Fruit fly (Drosophila melanogaster): ENCODE results near the gene CG14043.

The CG14043 gene

DNA sequence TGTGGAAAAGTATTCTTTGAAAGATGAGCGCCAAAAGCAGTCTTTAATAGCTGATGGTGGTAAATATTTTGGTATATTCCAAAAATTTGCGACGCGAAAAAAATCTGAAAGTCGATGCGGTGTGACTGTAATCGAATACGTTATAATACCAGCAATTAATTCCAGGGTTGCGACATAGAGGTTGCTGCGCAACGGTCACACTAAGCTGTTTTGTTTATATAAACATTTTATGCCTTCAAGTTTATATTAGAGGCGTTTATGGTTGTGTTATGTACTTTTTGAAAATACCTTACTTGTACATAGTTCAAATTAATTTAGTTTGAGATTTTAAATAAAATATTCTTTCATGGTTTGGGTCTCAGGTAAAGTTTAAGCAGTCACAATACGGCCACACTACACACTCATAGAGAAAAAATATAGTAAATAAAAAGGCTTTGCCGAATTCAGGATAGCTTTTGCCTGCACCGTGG is at the start of gene CG14043:
CG14043 (plus strand) TSS at position 374 of the 470 bp plus-strand sequence.
- TF ChIP-seq CG17801 (GFP tag; optimal IDR thresholded peaks at IDR 0.05; ENCODE audit: partially characterized antibody), result peak; percentile 7

DNA sequence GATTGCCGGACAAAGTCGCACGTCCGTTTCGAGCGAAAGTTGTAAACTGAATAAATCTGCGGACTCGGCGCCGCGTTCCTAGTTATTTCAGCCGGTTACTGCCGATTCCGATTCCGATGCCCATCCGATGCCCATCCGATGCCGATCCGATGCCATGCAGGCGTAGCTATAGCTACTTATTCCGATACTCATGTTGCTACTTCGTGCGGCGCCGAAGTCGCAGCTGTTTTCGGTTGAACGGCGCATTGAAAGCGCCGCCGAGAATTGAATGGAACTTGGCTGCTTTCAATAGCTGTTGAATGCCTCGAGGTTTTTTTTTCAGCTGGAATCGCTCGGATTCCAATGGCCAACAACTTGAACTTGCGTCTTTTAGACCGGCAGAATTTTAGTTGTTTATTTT is 43.2 kb upstream of the CG14043 start:
- TF ChIP-seq CG17801 (GFP tag; optimal IDR thresholded peaks at IDR 0.05; ENCODE audit: partially characterized antibody), result no peak

DNA sequence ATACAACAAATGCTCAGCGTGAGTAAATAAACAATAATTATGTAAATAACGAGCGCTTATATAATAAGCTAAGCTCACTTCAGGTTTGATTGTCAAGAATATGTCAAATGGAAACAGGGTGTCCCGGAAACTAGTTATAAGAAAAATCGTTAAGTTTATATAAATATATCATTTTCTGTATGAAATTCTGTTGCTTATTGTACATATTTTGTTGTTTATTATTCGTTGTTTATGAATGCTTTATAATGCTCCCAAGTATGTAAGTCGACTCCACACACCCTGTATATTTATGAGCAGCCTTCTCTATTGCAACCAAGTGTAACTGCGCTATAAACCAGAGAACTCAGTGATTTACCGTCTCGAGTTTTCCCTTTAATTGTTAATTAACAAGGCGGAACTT is 41.0 kb upstream of the CG14043 start:
- no peak for TF ChIP-seq CG17801 (GFP tag; optimal IDR thresholded peaks at IDR 0.05; ENCODE audit: partially characterized antibody)

DNA sequence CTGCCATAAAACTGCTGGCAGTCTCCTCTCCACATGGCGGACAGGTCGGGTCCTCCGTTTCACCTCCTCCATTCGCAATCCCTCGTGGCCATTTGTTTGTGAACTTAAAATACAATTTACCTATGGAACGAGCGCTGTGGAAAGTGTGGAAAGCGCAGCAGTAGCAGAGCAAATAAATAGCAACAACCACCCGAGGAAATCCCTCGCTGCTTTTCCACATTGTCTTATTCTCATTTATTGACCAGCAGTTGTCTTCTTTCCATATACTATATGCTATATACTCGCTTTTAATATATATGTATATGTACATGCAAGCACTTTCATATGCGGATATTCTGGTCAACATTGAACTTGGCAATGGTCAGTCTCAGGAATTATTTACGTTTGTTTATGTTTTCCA is 39.2 kb upstream of the CG14043 start, which contains the start of gene hoe1:
hoe1 (minus strand) TSS at position 101 of the 400 bp plus-strand sequence.
- no peak for TF ChIP-seq CG17801 (GFP tag; optimal IDR thresholded peaks at IDR 0.05; ENCODE audit: partially characterized antibody)

DNA sequence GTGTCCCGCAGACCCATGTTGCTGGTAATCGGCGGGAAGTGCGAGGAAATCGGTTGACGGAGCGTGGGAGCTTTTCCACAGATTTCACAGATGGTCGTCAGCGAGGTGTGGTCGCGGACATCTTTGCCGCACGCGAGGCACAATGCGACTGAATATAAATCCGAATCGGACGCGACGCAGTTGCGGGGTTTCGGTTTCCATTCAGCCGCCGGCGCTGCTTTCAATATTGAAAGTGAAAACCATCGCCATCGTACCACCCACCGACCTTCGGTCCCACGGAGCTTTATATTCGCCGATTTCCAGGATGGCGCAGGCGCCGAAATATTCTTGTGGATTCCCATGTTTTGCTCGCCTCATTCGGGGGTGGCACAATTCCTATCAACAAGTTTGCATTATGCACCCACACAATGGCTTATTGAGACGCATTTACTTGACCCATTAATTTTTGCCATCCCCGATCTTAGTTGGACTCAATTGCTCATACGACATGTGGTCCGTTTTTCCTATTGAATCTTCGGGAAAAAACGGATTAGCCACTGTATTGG is 35.1 kb upstream of the CG14043 start, which contains the start of gene hoe2:
hoe2 (minus strand) TSS at position 126 of the 545 bp plus-strand sequence.
- TF ChIP-seq CG17801 (GFP tag; optimal IDR thresholded peaks at IDR 0.05; ENCODE audit: partially characterized antibody), result no peak

DNA sequence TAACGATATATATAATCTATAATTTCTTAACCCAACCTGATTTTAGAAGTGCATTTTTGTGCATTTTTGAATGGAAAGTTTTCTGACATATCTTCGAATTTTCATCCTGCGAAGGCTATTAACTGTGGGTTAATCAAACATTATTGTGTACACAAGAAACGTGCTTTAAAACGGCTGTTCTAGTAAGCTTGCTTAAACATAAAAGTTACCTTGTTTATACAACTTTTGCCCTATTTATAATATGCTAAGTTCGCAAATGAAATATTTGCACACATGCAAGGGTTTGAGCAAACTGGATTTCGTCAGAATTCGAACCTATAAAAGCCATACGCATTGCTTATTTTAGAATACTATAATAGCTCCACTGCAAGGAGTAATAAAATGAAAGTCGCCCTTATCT is 34.4 kb upstream of the CG14043 start, which contains the start of gene Sgs1:
Sgs1 (plus strand) TSS at position 350 of the 400 bp plus-strand sequence.
- no peak for TF ChIP-seq CG17801 (GFP tag; optimal IDR thresholded peaks at IDR 0.05; ENCODE audit: partially characterized antibody)

DNA sequence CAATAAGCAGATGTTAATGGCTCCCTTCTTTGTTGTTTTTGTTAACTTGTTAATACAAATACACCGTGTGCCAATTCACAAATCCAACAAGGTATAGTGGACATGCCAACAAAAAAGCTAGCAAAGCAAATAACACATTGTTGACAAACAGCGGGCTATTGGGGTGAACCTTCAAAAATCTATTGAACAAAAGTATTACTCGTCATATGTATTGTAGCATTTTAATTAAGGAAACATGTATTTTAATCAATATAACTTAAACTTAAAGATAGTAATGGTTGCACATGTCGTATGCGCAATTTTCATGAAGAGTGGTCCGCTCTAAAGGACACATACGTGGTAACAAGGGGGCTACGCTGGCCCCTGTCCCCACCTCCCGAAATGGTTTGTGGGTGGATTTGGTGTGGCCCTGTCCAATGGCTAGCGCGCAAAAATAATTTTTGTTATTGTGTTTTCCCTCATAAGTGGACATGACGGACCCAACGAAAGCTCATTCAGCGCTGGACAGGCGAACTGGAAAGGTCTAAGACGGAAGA is 29.2 kb upstream of the CG14043 start, which contains the start of gene synr:
synr (plus strand) TSS at position 486 of the 536 bp plus-strand sequence.
- TF ChIP-seq CG17801 (GFP tag; optimal IDR thresholded peaks at IDR 0.05; ENCODE audit: partially characterized antibody), result no peak

DNA sequence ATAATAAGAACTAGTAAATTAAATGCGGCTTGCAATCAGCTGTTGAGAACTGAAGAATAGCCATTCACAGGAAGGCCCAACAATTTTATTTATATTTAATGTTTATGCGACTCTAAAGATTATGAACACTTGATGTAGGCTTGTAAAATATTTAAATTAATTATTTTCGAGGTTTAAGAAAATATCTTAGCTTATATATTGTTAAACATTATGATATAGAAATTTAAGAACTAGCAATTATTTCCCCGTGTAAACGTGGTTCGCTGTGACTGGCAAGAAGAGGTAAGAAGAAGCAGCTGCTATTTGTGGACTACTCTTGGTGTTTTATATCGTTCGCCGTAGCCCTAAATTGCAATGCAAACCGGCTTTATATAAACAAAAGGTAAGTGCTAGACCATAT is 26.2 kb upstream of the CG14043 start, which contains the start of the genes mRpL24 and betaggt-I:
mRpL24 (minus strand) TSS at position 62 of the 400 bp plus-strand sequence.
betaggt-I (plus strand) TSS at position 280 of the 400 bp plus-strand sequence.
- peak; percentile 98 for TF ChIP-seq CG17801 (GFP tag; optimal IDR thresholded peaks at IDR 0.05; ENCODE audit: partially characterized antibody)

DNA sequence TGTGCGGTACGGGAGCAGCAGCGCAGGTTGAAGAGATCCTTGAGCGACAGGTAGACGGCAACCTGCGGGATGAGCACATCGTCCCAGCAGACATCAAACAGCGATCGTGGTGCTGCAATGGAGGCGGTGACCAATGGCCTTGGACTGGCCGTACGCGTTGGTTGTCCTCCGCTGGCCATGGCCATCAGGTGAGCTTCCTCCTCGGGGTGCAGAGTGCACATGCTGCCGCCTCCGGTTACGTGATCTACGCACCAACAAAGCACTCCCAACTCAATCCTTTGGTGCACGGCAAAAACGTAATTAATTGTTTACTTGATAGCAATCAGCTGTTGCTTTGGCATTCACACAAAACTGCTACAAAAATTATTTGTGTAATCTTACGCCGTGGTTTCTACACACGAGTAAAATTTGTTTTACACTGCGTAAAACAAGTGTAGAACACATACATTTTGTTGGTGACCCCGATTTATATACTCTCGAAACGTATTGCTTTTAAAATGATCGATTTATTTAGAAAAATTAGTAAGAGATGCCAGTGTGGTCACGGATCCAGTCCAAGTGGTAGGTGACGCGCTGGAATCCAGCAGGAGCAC is 22.0 kb upstream of the CG14043 start, which contains the start of gene jet:
jet (minus strand) TSS at position 332 of the 593 bp plus-strand sequence.
- TF ChIP-seq CG17801 (GFP tag; optimal IDR thresholded peaks at IDR 0.05; ENCODE audit: partially characterized antibody), result no peak

DNA sequence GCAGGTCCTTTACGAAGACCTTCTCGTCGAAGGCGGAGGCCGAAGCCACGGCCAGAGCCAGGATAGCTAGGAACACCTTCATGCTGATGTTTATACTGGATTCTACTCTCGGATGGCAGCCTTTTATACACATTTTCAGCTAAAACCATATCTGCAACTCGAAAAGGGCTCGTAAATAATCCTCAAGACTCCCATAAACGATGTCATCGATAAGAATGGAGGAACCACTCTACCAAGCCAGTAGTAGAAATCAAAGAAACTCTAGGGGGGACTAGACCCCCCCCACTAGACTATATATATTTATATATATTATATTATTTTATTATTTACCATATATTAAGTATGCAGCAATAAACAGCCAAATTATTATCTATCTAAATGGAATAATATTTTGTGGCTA is 20.8 kb upstream of the CG14043 start, which contains the start of gene Jon25Biii:
Jon25Biii (minus strand) TSS at position 101 of the 400 bp plus-strand sequence.
- TF ChIP-seq CG17801 (GFP tag; optimal IDR thresholded peaks at IDR 0.05; ENCODE audit: partially characterized antibody), result no peak

DNA sequence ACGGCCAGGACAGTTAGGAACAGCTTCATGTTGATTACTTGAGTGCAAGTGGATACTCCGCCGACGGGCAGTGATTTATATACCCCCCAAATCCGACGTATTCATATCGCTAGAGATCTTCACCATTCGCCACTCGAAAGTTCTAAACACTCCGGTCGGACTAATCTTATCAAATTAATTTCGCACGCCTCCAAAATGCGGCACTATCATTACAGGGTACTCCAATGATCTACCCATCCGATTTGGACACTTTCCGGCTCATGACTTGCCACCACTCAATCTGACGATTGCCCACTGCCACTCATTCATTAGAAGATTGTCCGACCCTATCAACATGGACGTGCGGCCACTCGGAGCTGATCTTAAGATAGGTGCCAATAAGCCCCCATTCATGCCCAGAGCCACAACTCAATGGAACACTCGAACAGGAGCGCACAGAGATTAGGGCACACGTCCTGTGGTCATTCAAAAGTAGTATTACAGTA is 18.4 kb upstream of the CG14043 start, which contains the start of gene Jon25Bii:
Jon25Bii (minus strand) TSS at position 51 of the 485 bp plus-strand sequence.
- no peak for TF ChIP-seq CG17801 (GFP tag; optimal IDR thresholded peaks at IDR 0.05; ENCODE audit: partially characterized antibody)

DNA sequence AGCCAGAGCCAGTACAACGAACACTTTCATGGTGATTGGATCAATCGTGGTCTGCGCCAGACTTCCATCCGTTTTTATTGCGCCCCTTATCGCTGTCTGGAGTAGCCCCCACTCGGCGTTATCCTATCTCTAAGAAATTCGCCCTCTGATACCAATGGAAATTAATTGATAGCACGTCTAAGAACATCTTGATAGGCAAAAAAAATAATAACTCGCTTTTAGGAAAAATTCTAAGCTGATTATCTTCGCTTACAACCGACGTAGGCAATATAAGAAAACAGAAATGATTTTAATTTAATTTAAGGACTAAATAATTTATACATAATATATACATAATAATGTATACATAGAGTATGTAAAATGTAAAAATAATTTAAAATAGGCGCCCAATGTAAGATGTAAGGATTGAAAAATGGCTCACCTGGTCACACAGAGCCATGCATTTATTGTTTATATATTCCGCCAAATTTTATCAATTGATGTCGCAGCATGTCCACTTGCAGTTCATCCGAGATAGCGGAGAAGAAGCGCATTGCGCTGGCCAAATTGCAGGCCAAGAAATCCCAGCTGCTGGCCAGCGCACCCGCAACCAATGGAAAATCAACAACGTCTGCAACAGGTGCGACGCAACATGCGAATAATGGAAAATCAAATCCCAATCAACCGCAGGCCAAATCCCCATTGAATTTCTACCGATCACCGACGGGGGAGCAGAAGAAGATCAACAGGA is 16.2 kb upstream of the CG14043 start, which contains the start of the genes Jon25Bi and Marcal1:
Jon25Bi (minus strand) TSS at position 51 of the 730 bp plus-strand sequence.
Marcal1 (plus strand) TSS at position 416 of the 730 bp plus-strand sequence.
- no peak for TF ChIP-seq CG17801 (GFP tag; optimal IDR thresholded peaks at IDR 0.05; ENCODE audit: partially characterized antibody)

DNA sequence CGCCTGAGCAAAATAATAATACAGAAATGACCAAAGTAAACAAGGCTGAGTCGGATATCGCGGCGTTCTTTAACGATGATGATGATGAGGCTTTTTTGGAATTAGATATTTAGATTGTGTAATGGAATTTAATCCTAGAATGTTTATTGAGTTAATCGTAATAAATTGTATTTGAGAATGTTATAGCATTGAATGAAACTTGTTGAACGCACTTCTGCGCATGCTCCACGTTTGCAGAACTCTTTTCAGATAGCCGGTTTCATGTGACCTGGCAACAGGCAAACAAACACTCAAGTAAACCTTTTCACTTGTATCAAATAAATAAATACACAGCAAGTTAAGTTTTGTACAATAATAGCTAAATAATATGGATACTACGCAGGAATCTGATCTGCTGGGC is 13.4 kb upstream of the CG14043 start, which contains the start of gene CG34124:
CG34124 (plus strand) TSS at position 301 of the 400 bp plus-strand sequence.
- TF ChIP-seq CG17801 (GFP tag; optimal IDR thresholded peaks at IDR 0.05; ENCODE audit: partially characterized antibody), result no peak

DNA sequence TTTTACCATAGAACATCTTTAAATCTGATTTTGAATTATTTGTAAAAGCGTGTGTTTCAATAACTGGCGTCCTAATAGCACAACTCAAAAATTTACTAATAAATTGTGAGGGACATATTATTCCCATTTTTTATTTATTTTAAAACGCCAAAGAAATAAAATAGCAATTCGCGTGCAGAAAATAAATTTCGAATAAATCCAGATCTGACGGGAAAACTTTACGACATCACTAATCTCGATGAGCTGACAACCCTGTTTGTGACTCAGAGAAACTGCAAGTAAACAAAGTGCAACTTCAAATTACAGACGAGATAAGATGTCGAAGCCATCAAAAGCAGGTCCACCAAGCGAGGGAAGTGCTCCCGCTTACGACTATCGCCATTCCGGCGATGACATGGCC is 6.1 kb upstream of the CG14043 start, which contains the start of gene CG34125:
CG34125 (plus strand) TSS at position 254 of the 400 bp plus-strand sequence.
- TF ChIP-seq CG17801 (GFP tag; optimal IDR thresholded peaks at IDR 0.05; ENCODE audit: partially characterized antibody), result peak; percentile 13

Data from ovary, adult (tissue).